Worm (Caenorhabditis elegans) whole organism, L3 larva: ENCODE measurements around the gene F46B6.6.

Experiments used
- ZK546.5 ChIP-seq: sonication (generic microtip); optimal IDR thresholded peaks from 2 replicates; lab custom pipeline; 2017; ENCODE audit warnings: missing biosample characterization, missing genetic modification characterization
- ceh-28 ChIP-seq: fragments of 150-350 bp; optimal IDR thresholded peaks from 2 replicates; lab custom pipeline; 2014; ENCODE audit warnings: missing biosample characterization, missing genetic modification reagents, missing genetic modification characterization
- lin-39 ChIP-seq: fragments of 150-350 bp; optimal IDR thresholded peaks from 2 replicates; lab custom pipeline; 2018; ENCODE audit warnings: missing biosample characterization, missing genetic modification reagents, missing genetic modification characterization
- nfya-1 ChIP-seq: sonication (generic microtip); optimal IDR thresholded peaks from 2 replicates; lab custom pipeline; 2017; ENCODE audit warnings: missing genetic modification characterization, mild to moderate bottlenecking, missing compliant biosample characterization, antibody characterized with exemption, moderate library complexity; ENCODE audit not compliant: insufficient read depth
- nhr-11 ChIP-seq: fragments of 150-350 bp; optimal IDR thresholded peaks from 2 replicates; lab custom pipeline; 2014; ENCODE audit warnings: missing biosample characterization, missing genetic modification characterization
- nhr-237 ChIP-seq: fragments of 150-350 bp; optimal IDR thresholded peaks from 2 replicates; lab custom pipeline; 2014; ENCODE audit warnings: missing biosample characterization, missing genetic modification characterization
- nhr-28 ChIP-seq: fragments of 150-350 bp; optimal IDR thresholded peaks from 2 replicates; lab custom pipeline; 2014; ENCODE audit warnings: missing biosample characterization, missing genetic modification characterization
- pha-4 ChIP-seq: fragments of 150-350 bp; optimal IDR thresholded peaks from 2 replicates; lab custom pipeline; 2014; ENCODE audit warnings: missing biosample characterization, missing genetic modification reagents, missing genetic modification characterization
- snpc-4 ChIP-seq: fragments of 150-350 bp; optimal IDR thresholded peaks from 2 replicates; lab custom pipeline; 2014; ENCODE audit warnings: missing biosample characterization, missing genetic modification characterization
- unc-39 ChIP-seq: sonication (generic microtip); optimal IDR thresholded peaks from 4 replicates; lab custom pipeline; 2017; ENCODE audit warnings: missing biosample characterization, missing genetic modification characterization
- unc-62 ChIP-seq: fragments of 150-350 bp; sonication (generic microtip); optimal IDR thresholded peaks from 4 replicates; lab custom pipeline; 2014; ENCODE audit warnings: missing biosample characterization, missing genetic modification reagents, missing genetic modification characterization
- ztf-11 ChIP-seq: fragments of 150-350 bp; optimal IDR thresholded peaks from 2 replicates; lab custom pipeline; 2014; ENCODE audit warnings: missing biosample characterization, missing genetic modification characterization
- ztf-4 ChIP-seq: fragments of 150-350 bp; optimal IDR thresholded peaks from 2 replicates; lab custom pipeline; 2014; ENCODE audit warnings: missing biosample characterization, missing genetic modification characterization

DNA sequence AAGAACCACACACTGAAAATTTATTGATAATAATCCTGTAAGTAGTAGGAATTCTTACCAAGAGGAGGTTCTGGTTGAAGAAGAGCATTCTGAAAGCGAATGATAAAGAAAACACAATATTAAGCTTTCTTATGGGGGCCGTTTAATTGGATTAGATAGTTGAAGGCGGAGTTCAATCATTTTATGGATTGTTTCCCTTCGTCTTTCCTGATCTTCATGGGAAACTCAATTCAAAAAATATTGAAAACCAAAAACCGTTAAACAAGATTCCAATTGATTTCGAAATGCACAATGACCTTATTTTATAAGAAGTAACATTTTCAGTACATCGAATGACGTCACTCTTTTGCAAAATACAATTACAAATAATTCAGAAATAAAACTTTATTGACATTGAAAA, 12.4 kb upstream of the F46B6.6 start, which contains the start of gene F46B6.13:
- TF ChIP-seq nfya-1 (tag; lab: Kevin White, UChicago) (no peak), nhr-11 (no peak), snpc-4 (tag; lab: Kevin White, UChicago) (no peak), ZK546.5 (no peak), pha-4 (tag; lab: Kevin White, UChicago) (no peak), ceh-28 (tag; lab: Kevin White, UChicago) (no peak), lin-39 (tag; lab: Kevin White, UChicago) (no peak), ztf-4 (no peak), ztf-11 (tag; lab: Kevin White, UChicago) (no peak), unc-62 (GFP tag; lab: Kevin White, UChicago) (no peak), unc-39 (tag; lab: Kevin White, UChicago) (no peak), nhr-28 (tag; lab: Kevin White, UChicago) (no peak), nhr-237 (tag; lab: Kevin White, UChicago) (no peak)
